Worm (Caenorhabditis elegans) whole organism, L4 larva: ENCODE results near the gene lact-8.

Experiments used
- dve-1 ChIP-seq: sonication (generic microtip); optimal IDR thresholded peaks from 2 replicates; lab custom pipeline; 2017; ENCODE audit warnings: antibody characterized with exemption, mild to moderate bottlenecking, missing genetic modification characterization, missing compliant biosample characterization; ENCODE audit not compliant: insufficient read depth
- nhr-11 ChIP-seq: fragments of 150-350 bp; optimal IDR thresholded peaks from 2 replicates; lab custom pipeline; 2014; ENCODE audit warnings: missing biosample characterization, missing genetic modification characterization
- pha-4 ChIP-seq, 2 experiments: fragments of 150-350 bp in 1 of 2; fragments of 200-800 bp in 1 of 2; sonication (Bioruptor generic) in 1 of 2; IDR thresholded peaks in 1 of 2; optimal IDR thresholded peaks in 1 of 2; 2 replicates each; pipeline versions ENCODE4 v1.3.6 to Lab custom; 2014 to 2022; ENCODE audit warnings: missing genetic modification characterization in 2 of 2, missing genetic modification reagents in 2 of 2, missing biosample characterization in 1 of 2, missing compliant biosample characterization in 1 of 2

- TF ChIP-seq nhr-11 (tag; lab: Kevin White, UChicago) (no peak), pha-4 (GFP tag; IDR thresholded peaks at IDR 0.05; lab: Robert Waterston, UW) (peak; percentile 36; the same call in 1 of the 2 replicates), pha-4 (tag; optimal IDR thresholded peaks at IDR 0.05; lab: Kevin White, UChicago) (no peak), dve-1 (tag; lab: Kevin White, UChicago) (peak; percentile 77)
These were observed 19.7 kb upstream of the lact-8 start, which contains the start of gene erfa-3 for ce11 chrV:11113041-11113574.
